Fruit fly (Drosophila melanogaster) whole organism, embryonic: ENCODE data around the gene meso18E.

ENCODE experiments used
- B-H1 ChIP-seq: fragments of 200-800 bp; sonication (Bioruptor generic); IDR thresholded peaks from 3 replicates; pipeline ENCODE4 v1.3.6; 2022; ENCODE audit warnings: missing biosample characterization, missing genetic modification characterization
- Bgb ChIP-seq: fragments of 200-800 bp; sonication (Bioruptor generic); IDR thresholded peaks from 2 replicates; pipeline ENCODE4 v1.3.6; 2022; ENCODE audit warnings: missing biosample characterization, missing genetic modification characterization; ENCODE audit not compliant: partially characterized antibody
- CG10959 ChIP-seq: fragments of 200-800 bp; sonication (Bioruptor generic); IDR thresholded peaks from 2 replicates; pipeline ENCODE4 v1.3.6; 2022; ENCODE audit warnings: missing biosample characterization, missing genetic modification characterization
- CG11504 ChIP-seq: fragments of 200-800 bp; sonication (Bioruptor generic); optimal IDR thresholded peaks from 3 replicates; lab custom pipeline; 2019; ENCODE audit warnings: missing biosample characterization, mild to moderate bottlenecking, missing genetic modification characterization, moderate library complexity
- CG11560 ChIP-seq: fragments of 200-800 bp; sonication (Bioruptor generic); IDR thresholded peaks from 3 replicates; pipeline ENCODE4 v1.3.6; 2022; ENCODE audit warnings: missing biosample characterization, missing genetic modification characterization
- CG12236 ChIP-seq: fragments of 200-800 bp; sonication (Bioruptor generic); optimal IDR thresholded peaks from 2 replicates; lab custom pipeline; 2016; ENCODE audit warnings: missing biosample characterization, missing genetic modification characterization
- CG12659 ChIP-seq: fragments of 200-800 bp; sonication (Bioruptor generic); optimal IDR thresholded peaks from 3 replicates; lab custom pipeline; 2017; ENCODE audit warnings: mild to moderate bottlenecking, missing biosample characterization, missing genetic modification reagents, missing genetic modification characterization
- CG13296 ChIP-seq: fragments of 200-800 bp; sonication (Bioruptor generic); optimal IDR thresholded peaks from 3 replicates; lab custom pipeline; 2018; ENCODE audit warnings: missing biosample characterization, mild to moderate bottlenecking, missing genetic modification characterization
- CG14014 ChIP-seq: fragments of 200-800 bp; sonication (Bioruptor generic); IDR thresholded peaks from 2 replicates; pipeline ENCODE4 v1.3.6; 2022; ENCODE audit warnings: missing biosample characterization, missing genetic modification characterization
- CG14050 ChIP-seq: fragments of 200-800 bp; sonication (Bioruptor generic); IDR thresholded peaks from 3 replicates; pipeline ENCODE4 v1.3.6; 2022; ENCODE audit warnings: missing biosample characterization, missing genetic modification characterization
- CG16813 ChIP-seq: fragments of 200-800 bp; sonication (Bioruptor generic); IDR thresholded peaks from 3 replicates; pipeline ENCODE4 v1.3.6; 2022; ENCODE audit warnings: missing biosample characterization, missing genetic modification characterization; ENCODE audit not compliant: partially characterized antibody
- CG17361 ChIP-seq: fragments of 200-800 bp; sonication (Bioruptor generic); IDR thresholded peaks from 3 replicates; pipeline ENCODE4 v1.3.6; 2022; ENCODE audit warnings: missing biosample characterization, missing genetic modification characterization
- CG17385 ChIP-seq: fragments of 200-800 bp; sonication (Bioruptor generic); optimal IDR thresholded peaks from 3 replicates; lab custom pipeline; 2018; ENCODE audit warnings: missing biosample characterization, mild to moderate bottlenecking, missing genetic modification characterization
- CG2889 ChIP-seq: fragments of 200-800 bp; sonication (Bioruptor generic); IDR thresholded peaks from 3 replicates; pipeline ENCODE4 v1.3.6; 2022; ENCODE audit warnings: missing biosample characterization, missing genetic modification characterization
- CG30020 ChIP-seq: fragments of 200-800 bp; optimal IDR thresholded peaks from 2 replicates; lab custom pipeline; 2019; ENCODE audit warnings: missing biosample characterization, mild to moderate bottlenecking, missing genetic modification characterization, moderate library complexity
- CG3163 ChIP-seq: fragments of 200-800 bp; sonication (Bioruptor generic); optimal IDR thresholded peaks from 3 replicates; lab custom pipeline; 2016; ENCODE audit warnings: missing biosample characterization, missing genetic modification characterization
- CG3407 ChIP-seq: fragments of 200-800 bp; sonication (Bioruptor generic); optimal IDR thresholded peaks from 2 replicates; lab custom pipeline; 2018; ENCODE audit warnings: missing biosample characterization, mild to moderate bottlenecking, missing genetic modification characterization
- CG34224 ChIP-seq: fragments of 200-800 bp; sonication (Bioruptor generic); IDR thresholded peaks from 3 replicates; pipeline ENCODE4 v1.3.6; 2022; ENCODE audit warnings: missing biosample characterization, missing genetic modification characterization; ENCODE audit not compliant: partially characterized antibody
- CG42726 ChIP-seq: fragments of 200-800 bp; sonication (Bioruptor generic); IDR thresholded peaks from 2 replicates; pipeline ENCODE4 v1.3.6; 2022; ENCODE audit warnings: missing biosample characterization, missing genetic modification characterization; ENCODE audit not compliant: partially characterized antibody
- CG8478 ChIP-seq: fragments of >200 bp; optimal IDR thresholded peaks from 2 replicates; lab custom pipeline; 2018
- CG9215 ChIP-seq: fragments of 200-800 bp; sonication (Bioruptor generic); IDR thresholded peaks from 2 replicates; pipeline ENCODE4 v1.3.6; 2022; ENCODE audit warnings: missing biosample characterization, missing genetic modification characterization
- CG9727 ChIP-seq: fragments of 200-800 bp; sonication (Bioruptor generic); optimal IDR thresholded peaks from 3 replicates; lab custom pipeline; 2017; ENCODE audit warnings: missing biosample characterization, mild to moderate bottlenecking, missing genetic modification characterization
- D19B ChIP-seq: fragments of 200-800 bp; sonication (Bioruptor generic); optimal IDR thresholded peaks from 2 replicates; lab custom pipeline; 2017; ENCODE audit warnings: missing biosample characterization, mild to moderate bottlenecking, missing genetic modification characterization
- Dek ChIP-seq: fragments of 200-800 bp; sonication (Bioruptor generic); optimal IDR thresholded peaks from 3 replicates; lab custom pipeline; 2019; ENCODE audit warnings: missing biosample characterization, mild to moderate bottlenecking, missing genetic modification characterization, moderate library complexity
- GATAe ChIP-seq: fragments of 200-800 bp; sonication (Bioruptor generic); conservative IDR thresholded peaks from 2 replicates; pipeline ENCODE4 v1.3.6; 2022; ENCODE audit warnings: missing biosample characterization, missing genetic modification characterization
- Mes4 ChIP-seq: fragments of 200-800 bp; sonication (Bioruptor generic); optimal IDR thresholded peaks from 2 replicates; lab custom pipeline; 2016; ENCODE audit warnings: missing biosample characterization, missing genetic modification characterization
- Nf-YB ChIP-seq: fragments of 200-800 bp; sonication (Bioruptor generic); optimal IDR thresholded peaks from 3 replicates; lab custom pipeline; 2019; ENCODE audit warnings: missing biosample characterization, mild to moderate bottlenecking, missing genetic modification characterization, moderate library complexity
- Pdp1 ChIP-seq, 2 experiments: fragments of 200-800 bp; sonication (Bioruptor generic); optimal IDR thresholded peaks; 3 replicates each; lab custom pipeline; 2016; ENCODE audit warnings: missing biosample characterization in 2 of 2, missing genetic modification characterization in 2 of 2, mild to moderate bottlenecking in 1 of 2, moderate library complexity in 1 of 2
- Side ChIP-seq: fragments of 200-800 bp; sonication (Bioruptor generic); optimal IDR thresholded peaks from 2 replicates; lab custom pipeline; 2016; ENCODE audit warnings: missing biosample characterization, missing genetic modification characterization
- ab ChIP-seq: fragments of 200-800 bp; sonication (Bioruptor generic); optimal IDR thresholded peaks from 2 replicates; lab custom pipeline; 2016; ENCODE audit warnings: missing biosample characterization, missing genetic modification characterization
- crc ChIP-seq: fragments of 200-800 bp; sonication (Bioruptor generic); optimal IDR thresholded peaks from 2 replicates; lab custom pipeline; 2016; ENCODE audit warnings: missing biosample characterization, missing genetic modification characterization
- crp ChIP-seq, 2 experiments: fragments of 200-800 bp; sonication (Bioruptor generic); optimal IDR thresholded peaks; 2 replicates in 1 of 2; 3 replicates in 1 of 2; lab custom pipeline; 2017; ENCODE audit warnings: missing biosample characterization in 2 of 2, missing genetic modification characterization in 2 of 2, mild to moderate bottlenecking in 1 of 2, moderate library complexity in 1 of 2
- exex ChIP-seq: fragments of 200-800 bp; sonication (Bioruptor generic); optimal IDR thresholded peaks from 4 replicates; lab custom pipeline; 2018; ENCODE audit warnings: missing biosample characterization, mild to moderate bottlenecking, missing genetic modification characterization, moderate library complexity
- fd102C ChIP-seq: fragments of 200-800 bp; sonication (Bioruptor generic); optimal IDR thresholded peaks from 2 replicates; lab custom pipeline; 2018; ENCODE audit warnings: missing biosample characterization, mild to moderate bottlenecking, missing genetic modification characterization, moderate library complexity
- fd3F ChIP-seq: fragments of 200-800 bp; sonication (Bioruptor generic); optimal IDR thresholded peaks from 2 replicates; lab custom pipeline; 2018; ENCODE audit warnings: missing biosample characterization, mild to moderate bottlenecking, missing genetic modification characterization, moderate library complexity
- fd96Cb ChIP-seq: fragments of 200-800 bp; sonication (Bioruptor generic); optimal IDR thresholded peaks from 2 replicates; lab custom pipeline; 2018; ENCODE audit warnings: missing biosample characterization, mild to moderate bottlenecking, missing genetic modification characterization, moderate library complexity
- ftz-f1 ChIP-seq: fragments of 200-800 bp; sonication (Bioruptor generic); optimal IDR thresholded peaks from 2 replicates; lab custom pipeline; 2016; ENCODE audit warnings: missing biosample characterization, missing genetic modification characterization
- gcm ChIP-seq: fragments of 200-800 bp; sonication (Bioruptor generic); optimal IDR thresholded peaks from 2 replicates; lab custom pipeline; 2019; ENCODE audit warnings: missing biosample characterization, mild to moderate bottlenecking, missing genetic modification characterization, moderate library complexity
- h ChIP-seq: fragments of >200 bp; optimal IDR thresholded peaks from 2 replicates; lab custom pipeline; 2017
- mam ChIP-seq: fragments of 200-800 bp; sonication (Bioruptor generic); optimal IDR thresholded peaks from 3 replicates; lab custom pipeline; 2016; ENCODE audit warnings: missing biosample characterization, missing genetic modification characterization
- mirr ChIP-seq: fragments of 200-800 bp; sonication (Bioruptor generic); optimal IDR thresholded peaks from 3 replicates; lab custom pipeline; 2018; ENCODE audit warnings: missing biosample characterization, mild to moderate bottlenecking, missing genetic modification characterization
- nerfin-2 ChIP-seq: fragments of 200-800 bp; sonication (Bioruptor generic); IDR thresholded peaks from 2 replicates; pipeline ENCODE4 v1.3.6; 2022; ENCODE audit warnings: missing biosample characterization, missing genetic modification characterization; ENCODE audit not compliant: partially characterized antibody
- pzg ChIP-seq: fragments of 200-800 bp; sonication (Bioruptor generic); optimal IDR thresholded peaks from 3 replicates; lab custom pipeline; 2018; ENCODE audit warnings: missing biosample characterization, mild to moderate bottlenecking, missing genetic modification characterization, moderate library complexity
- repo ChIP-seq: fragments of 200-800 bp; sonication (Bioruptor generic); optimal IDR thresholded peaks from 2 replicates; lab custom pipeline; 2016; ENCODE audit warnings: missing biosample characterization, missing genetic modification characterization
- sisA ChIP-seq: fragments of 200-800 bp; sonication (Bioruptor generic); IDR thresholded peaks from 2 replicates; pipeline ENCODE4 v1.3.6; 2022; ENCODE audit warnings: missing biosample characterization, missing genetic modification characterization
- sr ChIP-seq: fragments of 200-800 bp; sonication (Bioruptor generic); IDR thresholded peaks from 3 replicates; pipeline ENCODE4 v1.3.6; 2022; ENCODE audit warnings: missing biosample characterization, missing genetic modification characterization
- tin ChIP-seq: fragments of 200-800 bp; sonication (Bioruptor generic); optimal IDR thresholded peaks from 3 replicates; lab custom pipeline; 2016; ENCODE audit warnings: missing biosample characterization, missing genetic modification characterization
- trem ChIP-seq: fragments of 200-800 bp; optimal IDR thresholded peaks from 3 replicates; lab custom pipeline; 2019; ENCODE audit warnings: missing biosample characterization, mild to moderate bottlenecking, missing genetic modification characterization, moderate library complexity
- z ChIP-seq: fragments of 200-800 bp; sonication (Bioruptor generic); IDR thresholded peaks from 3 replicates; pipeline ENCODE4 v1.3.6; 2022; ENCODE audit warnings: missing biosample characterization, missing genetic modification characterization
- zfh1 ChIP-seq: fragments of 200-800 bp; sonication (Bioruptor generic); IDR thresholded peaks from 3 replicates; pipeline ENCODE4 v1.3.6; 2022; ENCODE audit warnings: missing biosample characterization, missing genetic modification characterization

Gene meso18E

dm6 chrX:19744003-19744488 lies 31.2 kb upstream of the meso18E start, which contains the start of the genes CG18809, COX6B, CG33932 and Rpp20 (continued):
- TF ChIP-seq CG17361 (GFP tag; lab: Robert Waterston, UW): peak; percentile 20; the same call in 1 of the 3 replicates
- TF ChIP-seq fd3F (GFP tag; lab: Kevin White, UChicago): no peak
- TF ChIP-seq CG13296 (GFP tag; lab: Kevin White, UChicago): peak; percentile 49
- peak; percentile 97 for TF ChIP-seq CG16813 (GFP tag; lab: Robert Waterston, UW)
- peak; percentile 42 for TF ChIP-seq CG17385
- TF ChIP-seq z (GFP tag; lab: Robert Waterston, UW): no peak
- peak; percentile 68 for TF ChIP-seq CG3163 (GFP tag; lab: Kevin White, UChicago)
- peak; percentile 34 for TF ChIP-seq Dek
- TF ChIP-seq gcm: no peak
- peak in 1 of 2 experiments; percentile 51 for TF ChIP-seq crp (GFP tag; optimal IDR thresholded peaks at IDR 0.05; lab: Kevin White, UChicago)
- TF ChIP-seq CG9727: peak; percentile 53
- peak; percentile 74 for TF ChIP-seq mirr
- TF ChIP-seq CG12236 (GFP tag; lab: Kevin White, UChicago): peak; percentile 2
- TF ChIP-seq Nf-YB (GFP tag; lab: Kevin White, UChicago): peak; percentile 35
- TF ChIP-seq CG11560 (tag; lab: Robert Waterston, UW): peak; percentile 72; the same call in 2 of the 3 replicates
- TF ChIP-seq Bgb (GFP tag; lab: Robert Waterston, UW): peak; percentile 99
- TF ChIP-seq CG14014 (GFP tag; lab: Robert Waterston, UW): peak; percentile 56
- TF ChIP-seq exex (tag; lab: Kevin White, UChicago): no peak
- no peak for TF ChIP-seq D19B (GFP tag; lab: Kevin White, UChicago)
- peak; percentile 73 for TF ChIP-seq ftz-f1 (GFP tag; lab: Kevin White, UChicago)
- no peak for TF ChIP-seq fd96Cb (tag; lab: Kevin White, UChicago)
- TF ChIP-seq h (lab: Kevin White, UChicago): no peak
- peak; percentile 99 for TF ChIP-seq pzg (GFP tag; lab: Kevin White, UChicago)
- peak; percentile 8 for TF ChIP-seq fd102C (GFP tag; lab: Kevin White, UChicago)
- no peak for TF ChIP-seq B-H1 (GFP tag; lab: Robert Waterston, UW)
- 0 out of 2 replicates have a peak, but pooled peaks have one; percentile 26 for TF ChIP-seq CG9215
- no peak for TF ChIP-seq CG3407 (GFP tag; lab: Kevin White, UChicago)
- no peak for TF ChIP-seq ab (GFP tag; lab: Kevin White, UChicago)
- no peak for TF ChIP-seq CG8478 (lab: Kevin White, UChicago)
- TF ChIP-seq trem: peak; percentile 73
- peak; percentile 66; the same call in 2 of the 3 replicates for TF ChIP-seq zfh1 (GFP tag; lab: Robert Waterston, UW)
- peak; percentile 34 for TF ChIP-seq Mes4 (GFP tag; lab: Kevin White, UChicago)
- TF ChIP-seq CG10959 (GFP tag; lab: Robert Waterston, UW): no peak
- TF ChIP-seq mam: peak; percentile 87
- TF ChIP-seq GATAe: no peak
- peak; percentile 38 to 96 for TF ChIP-seq Pdp1 (GFP tag; optimal IDR thresholded peaks at IDR 0.05; lab: Kevin White, UChicago)
- peak; percentile 90 for TF ChIP-seq nerfin-2
- TF ChIP-seq CG2889: no peak
- peak; percentile 72 for TF ChIP-seq repo (GFP tag; lab: Kevin White, UChicago)
- TF ChIP-seq CG14050 (GFP tag; lab: Robert Waterston, UW): 0 out of 3 replicates have a peak, but pooled peaks have one; percentile 21
- TF ChIP-seq CG30020 (tag; lab: Kevin White, UChicago): peak; percentile 5
- peak; percentile 99 for TF ChIP-seq CG42726 (GFP tag; lab: Robert Waterston, UW)
- no peak for TF ChIP-seq sr
- peak; percentile 91 for TF ChIP-seq CG34224 (GFP tag; lab: Robert Waterston, UW)
- peak; percentile 92 for TF ChIP-seq CG12659 (GFP tag; lab: Kevin White, UChicago)
- TF ChIP-seq CG11504 (tag; lab: Kevin White, UChicago): no peak
- TF ChIP-seq Side (GFP tag; lab: Kevin White, UChicago): peak; percentile 70
- TF ChIP-seq tin: peak; percentile 61
- TF ChIP-seq crc (GFP tag; lab: Kevin White, UChicago): peak; percentile 42
- peak; percentile 62; the same call in 1 of the 2 replicates for TF ChIP-seq sisA (GFP tag; lab: Robert Waterston, UW)
